Worm (Caenorhabditis elegans): ENCODE results near the gene F11E6.11.

The F11E6.11 gene

ce11 chrIV:17470096-17470602, 27.5 kb downstream of the F11E6.11 start, which contains the start of gene F11E6.4 (continued):
- TF ChIP-seq lin-13 (GFP tag; optimal IDR thresholded peaks at IDR 0.05): no peak
- no peak for TF ChIP-seq pha-4 (GFP tag; IDR thresholded peaks at IDR 0.05)
- no peak for TF ChIP-seq pha-4 (tag; optimal IDR thresholded peaks at IDR 0.05)
- no peak for TF ChIP-seq nhr-237 (tag; optimal IDR thresholded peaks at IDR 0.05)
- TF ChIP-seq madf-5 (GFP tag; IDR thresholded peaks at IDR 0.05): no peak
- peak; percentile 51 for TF ChIP-seq ama-1 (optimal IDR thresholded peaks at IDR 0.05)
- TF ChIP-seq unc-62 (GFP tag; optimal IDR thresholded peaks at IDR 0.05 in 1 of 2): peak in 1 of 2 experiments; percentile 4
- no peak for TF ChIP-seq unc-62 (tag; optimal IDR thresholded peaks at IDR 0.05)
- TF ChIP-seq ZK546.5 (tag; optimal IDR thresholded peaks at IDR 0.05): no peak
- peak; percentile 32 for TF ChIP-seq dve-1 (tag; optimal IDR thresholded peaks at IDR 0.05; ENCODE audit: insufficient read depth)
- TF ChIP-seq ceh-44 (GFP tag; IDR thresholded peaks at IDR 0.05): no peak
- TF ChIP-seq T20F7.1 (GFP tag; optimal IDR thresholded peaks at IDR 0.05): peak; percentile 43
- no peak for TF ChIP-seq nhr-6 (tag; optimal IDR thresholded peaks at IDR 0.05)
- TF ChIP-seq dmd-8 (GFP tag; IDR thresholded peaks at IDR 0.05): no peak
- no peak for TF ChIP-seq skn-1 (tag; optimal IDR thresholded peaks at IDR 0.05)
- peak; percentile 67 for TF ChIP-seq aha-1 (tag)
- TF ChIP-seq Y5F2A.4 (GFP tag; optimal IDR thresholded peaks at IDR 0.05): no peak
- TF ChIP-seq hif-1 (tag; optimal IDR thresholded peaks at IDR 0.05): no peak
- no peak for TF ChIP-seq daf-12 (tag; optimal IDR thresholded peaks at IDR 0.05)
- no peak for TF ChIP-seq hlh-11 (tag; optimal IDR thresholded peaks at IDR 0.05)
- 0 out of 2 replicates have a peak, but pooled peaks have one; percentile 52 for TF ChIP-seq Y105C5A.15 (GFP tag; IDR thresholded peaks at IDR 0.05)
- TF ChIP-seq zag-1 (tag; optimal IDR thresholded peaks at IDR 0.05): no peak
- TF ChIP-seq zip-11 (GFP tag; IDR thresholded peaks at IDR 0.05): no peak
- TF ChIP-seq spr-1 (tag; optimal IDR thresholded peaks at IDR 0.05): no peak
- TF ChIP-seq sdz-12 (GFP tag; optimal IDR thresholded peaks at IDR 0.05): no peak
- peak; percentile 39 for TF ChIP-seq madf-9 (GFP tag; conservative IDR thresholded peaks at IDR 0.05)
- no peak for TF ChIP-seq nhr-28 (tag; optimal IDR thresholded peaks at IDR 0.05)
- no peak for TF ChIP-seq php-3 (GFP tag; IDR thresholded peaks at IDR 0.05)
- TF ChIP-seq dmd-6 (GFP tag; IDR thresholded peaks at IDR 0.05): no peak
- peak; percentile 33; the same call in 1 of the 2 replicates for TF ChIP-seq tra-1 (GFP tag; IDR thresholded peaks at IDR 0.05)
- no peak for TF ChIP-seq nhr-76 (tag; optimal IDR thresholded peaks at IDR 0.05)
- peak; percentile 93 for TF ChIP-seq zfp-3 (GFP tag; conservative IDR thresholded peaks at IDR 0.05)
- no peak for TF ChIP-seq dmd-9 (GFP tag; IDR thresholded peaks at IDR 0.05)

- TF ChIP-seq hlh-11 (tag; optimal IDR thresholded peaks at IDR 0.05): peak; percentile 55
- TF ChIP-seq mdl-1 (tag; optimal IDR thresholded peaks at IDR 0.05): peak in 1 of 2 experiments; percentile 14
- TF ChIP-seq snpc-1.2 (GFP tag; IDR thresholded peaks at IDR 0.05): no peak
- peak; percentile 32; the same call in 1 of the 2 replicates for TF ChIP-seq dmd-6 (GFP tag; IDR thresholded peaks at IDR 0.05)
- no peak for TF ChIP-seq ztf-11 (tag; optimal IDR thresholded peaks at IDR 0.05)
- no peak for TF ChIP-seq ceh-44 (GFP tag; IDR thresholded peaks at IDR 0.05)
- peak; percentile 33 for TF ChIP-seq mep-1 (tag; optimal IDR thresholded peaks at IDR 0.05)
- TF ChIP-seq dve-1 (tag; optimal IDR thresholded peaks at IDR 0.05; ENCODE audit: insufficient read depth): peak; percentile 18
- TF ChIP-seq zag-1 (tag; optimal IDR thresholded peaks at IDR 0.05): no peak
- TF ChIP-seq nhr-28 (tag; optimal IDR thresholded peaks at IDR 0.05): peak; percentile 31
- peak; percentile 64 for TF ChIP-seq nhr-25 (tag; optimal IDR thresholded peaks at IDR 0.05; ENCODE audit: borderline replicate concordance, insufficient read depth)
- TF ChIP-seq aha-1 (tag): peak; percentile 55
- peak; percentile 37 for TF ChIP-seq hlh-30 (tag; optimal IDR thresholded peaks at IDR 0.05; ENCODE audit: insufficient read depth)
- no peak for TF ChIP-seq aly-2 (tag; optimal IDR thresholded peaks at IDR 0.05)
- no peak for TF ChIP-seq vab-7 (GFP tag; IDR thresholded peaks at IDR 0.05)
- no peak for TF ChIP-seq daf-12 (tag; optimal IDR thresholded peaks at IDR 0.05)
These were observed 29.3 kb downstream of the F11E6.11 start, which contains the start of gene epic-1 for ce11 chrIV:17471870-17472459. Gene epic-1 (minus strand): TSS chrIV:17471920.

All from whole organism, L4 larva.